Fruit fly (Drosophila melanogaster) whole organism, embryonic: ENCODE results near the gene CG32373.

Experiments
- Bgb ChIP-seq: fragments of 200-800 bp; sonication (Bioruptor generic); IDR thresholded peaks from 2 replicates; pipeline ENCODE4 v1.3.6; 2022; ENCODE audit warnings: missing biosample characterization, missing genetic modification characterization; ENCODE audit not compliant: partially characterized antibody
- C15 ChIP-seq: fragments of 200-800 bp; sonication (Bioruptor generic); IDR thresholded peaks from 3 replicates; pipeline ENCODE4 v1.3.6; 2022; ENCODE audit warnings: missing biosample characterization, missing genetic modification characterization
- CG10366 ChIP-seq: fragments of 200-800 bp; sonication (Bioruptor generic); IDR thresholded peaks from 2 replicates; pipeline ENCODE4 v1.3.6; 2022; ENCODE audit warnings: missing biosample characterization, missing genetic modification characterization
- CG10462 ChIP-seq: fragments of 200-800 bp; sonication (Bioruptor generic); optimal IDR thresholded peaks from 2 replicates; lab custom pipeline; 2016; ENCODE audit warnings: missing biosample characterization, missing genetic modification characterization
- CG11085 ChIP-seq: fragments of 200-800 bp; sonication (Bioruptor generic); IDR thresholded peaks from 2 replicates; pipeline ENCODE4 v1.3.6; 2022; ENCODE audit warnings: missing biosample characterization, missing genetic modification characterization
- CG12391 ChIP-seq: fragments of 200-800 bp; sonication (Bioruptor generic); optimal IDR thresholded peaks from 3 replicates; lab custom pipeline; 2018; ENCODE audit warnings: missing biosample characterization, mild to moderate bottlenecking, missing genetic modification characterization, moderate library complexity
- CG13894 ChIP-seq: fragments of 200-800 bp; sonication (Bioruptor generic); optimal IDR thresholded peaks from 3 replicates; lab custom pipeline; 2018; ENCODE audit warnings: missing biosample characterization, mild to moderate bottlenecking, missing genetic modification characterization, moderate library complexity
- CG15011 ChIP-seq: fragments of 200-800 bp; sonication (Bioruptor generic); optimal IDR thresholded peaks from 3 replicates; lab custom pipeline; 2018; ENCODE audit warnings: missing biosample characterization, mild to moderate bottlenecking, missing genetic modification characterization
- CG18599 ChIP-seq: fragments of 200-800 bp; sonication (Bioruptor generic); optimal IDR thresholded peaks from 3 replicates; lab custom pipeline; 2017; ENCODE audit warnings: missing biosample characterization, missing genetic modification characterization, mild to moderate bottlenecking, moderate library complexity, missing genetic modification reagents
- CG2129 ChIP-seq: fragments of 200-800 bp; sonication (Bioruptor generic); IDR thresholded peaks from 2 replicates; pipeline ENCODE4 v1.3.6; 2022; ENCODE audit warnings: missing biosample characterization, missing genetic modification characterization; ENCODE audit not compliant: partially characterized antibody
- CG2889 ChIP-seq: fragments of 200-800 bp; sonication (Bioruptor generic); IDR thresholded peaks from 3 replicates; pipeline ENCODE4 v1.3.6; 2022; ENCODE audit warnings: missing biosample characterization, missing genetic modification characterization
- CG3163 ChIP-seq: fragments of 200-800 bp; sonication (Bioruptor generic); optimal IDR thresholded peaks from 3 replicates; lab custom pipeline; 2016; ENCODE audit warnings: missing biosample characterization, missing genetic modification characterization
- CG3281 ChIP-seq: fragments of 200-800 bp; sonication (Bioruptor generic); optimal IDR thresholded peaks from 3 replicates; lab custom pipeline; 2017; ENCODE audit warnings: missing biosample characterization, mild to moderate bottlenecking, missing genetic modification characterization
- CG4404 ChIP-seq: fragments of 200-800 bp; sonication (Bioruptor generic); IDR thresholded peaks from 2 replicates; pipeline ENCODE4 v1.3.6; 2022; ENCODE audit warnings: missing biosample characterization, missing genetic modification characterization
- CG6683 ChIP-seq: fragments of 200-800 bp; sonication (Bioruptor generic); optimal IDR thresholded peaks from 2 replicates; lab custom pipeline; 2017; ENCODE audit warnings: missing biosample characterization, mild to moderate bottlenecking, missing genetic modification characterization, missing genetic modification reagents
- CG7987 ChIP-seq: fragments of 200-800 bp; sonication (Bioruptor generic); optimal IDR thresholded peaks from 2 replicates; lab custom pipeline; 2018; ENCODE audit warnings: missing biosample characterization, mild to moderate bottlenecking, missing genetic modification characterization, moderate library complexity
- CG9609 ChIP-seq: fragments of 200-800 bp; sonication (Bioruptor generic); optimal IDR thresholded peaks from 3 replicates; lab custom pipeline; 2016; ENCODE audit warnings: missing biosample characterization, missing genetic modification characterization
- CkIIα-i1 ChIP-seq: fragments of 200-800 bp; sonication (Bioruptor generic); IDR thresholded peaks from 2 replicates; pipeline ENCODE4 v1.3.6; 2022; ENCODE audit warnings: missing biosample characterization, missing genetic modification characterization
- D19A ChIP-seq: fragments of 200-800 bp; optimal IDR thresholded peaks from 3 replicates; lab custom pipeline; 2019; ENCODE audit warnings: missing biosample characterization, mild to moderate bottlenecking, missing genetic modification characterization, moderate library complexity
- ERR ChIP-seq: fragments of 200-800 bp; sonication (Bioruptor generic); optimal IDR thresholded peaks from 2 replicates; lab custom pipeline; 2016; ENCODE audit warnings: missing biosample characterization, missing genetic modification characterization
- GATAe ChIP-seq: fragments of 200-800 bp; sonication (Bioruptor generic); conservative IDR thresholded peaks from 2 replicates; pipeline ENCODE4 v1.3.6; 2022; ENCODE audit warnings: missing biosample characterization, missing genetic modification characterization
- HLH3B ChIP-seq: fragments of 200-800 bp; sonication (Bioruptor generic); IDR thresholded peaks from 2 replicates; pipeline ENCODE4 v1.3.6; 2022; ENCODE audit warnings: missing biosample characterization, missing genetic modification characterization
- Hmr ChIP-seq: fragments of 200-800 bp; sonication (Bioruptor generic); optimal IDR thresholded peaks from 3 replicates; lab custom pipeline; 2017; ENCODE audit warnings: mild to moderate bottlenecking, missing biosample characterization, missing genetic modification reagents, missing genetic modification characterization
- Hr39 ChIP-seq: fragments of >200 bp; optimal IDR thresholded peaks from 2 replicates; lab custom pipeline; 2017
- Myb ChIP-seq: fragments of 200-800 bp; sonication (Bioruptor generic); optimal IDR thresholded peaks from 2 replicates; lab custom pipeline; 2016; ENCODE audit warnings: missing biosample characterization, missing genetic modification characterization
- NFAT ChIP-seq: fragments of 200-800 bp; sonication (Bioruptor generic); IDR thresholded peaks from 2 replicates; pipeline ENCODE4 v1.3.6; 2022; ENCODE audit warnings: missing biosample characterization, missing genetic modification characterization
- Rfx ChIP-seq: fragments of 200-800 bp; sonication (Bioruptor generic); IDR thresholded peaks from 2 replicates; pipeline ENCODE4 v1.3.6; 2022; ENCODE audit warnings: missing biosample characterization, missing genetic modification characterization
- Sry-β ChIP-seq: fragments of 200-800 bp; sonication (Bioruptor generic); optimal IDR thresholded peaks from 2 replicates; lab custom pipeline; 2018; ENCODE audit warnings: missing biosample characterization, mild to moderate bottlenecking, missing genetic modification characterization, moderate library complexity
- TFAM ChIP-seq: fragments of 200-800 bp; sonication (Bioruptor generic); optimal IDR thresholded peaks from 2 replicates; lab custom pipeline; 2017; ENCODE audit warnings: missing biosample characterization, missing genetic modification characterization, inconsistent platforms
- Trl ChIP-seq, 3 experiments: fragments of >200 bp in 2 of 3; fragments of 200-800 bp in 1 of 3; sonication (Bioruptor generic) in 1 of 3; optimal IDR thresholded peaks; 2 replicates in 1 of 3; 3 replicates in 2 of 3; lab custom pipeline; 2016 to 2017; ENCODE audit warnings: missing biosample characterization in 1 of 3, missing genetic modification characterization in 1 of 3
- bowl ChIP-seq: fragments of 200-800 bp; sonication (Bioruptor generic); IDR thresholded peaks from 2 replicates; pipeline ENCODE4 v1.3.6; 2022; ENCODE audit warnings: missing biosample characterization, missing genetic modification characterization
- cad ChIP-seq: fragments of >200 bp; optimal IDR thresholded peaks from 2 replicates; lab custom pipeline; 2017; ENCODE audit warnings: missing biosample characterization, missing genetic modification characterization
- chinmo ChIP-seq: fragments of 200-800 bp; sonication (Bioruptor generic); IDR thresholded peaks from 4 replicates; pipeline ENCODE4 v1.3.6; 2022; ENCODE audit warnings: missing biosample characterization, missing genetic modification characterization; ENCODE audit not compliant: partially characterized antibody
- ems ChIP-seq: fragments of 200-800 bp; sonication (Bioruptor generic); optimal IDR thresholded peaks from 3 replicates; lab custom pipeline; 2016; ENCODE audit warnings: missing biosample characterization, missing genetic modification characterization
- ewg ChIP-seq: fragments of 200-800 bp; sonication (Bioruptor generic); optimal IDR thresholded peaks from 3 replicates; lab custom pipeline; 2017; ENCODE audit warnings: mild to moderate bottlenecking, missing biosample characterization, missing genetic modification reagents, missing genetic modification characterization
- ftz-f1 ChIP-seq: fragments of 200-800 bp; sonication (Bioruptor generic); optimal IDR thresholded peaks from 2 replicates; lab custom pipeline; 2016; ENCODE audit warnings: missing biosample characterization, missing genetic modification characterization
- lmd ChIP-seq: fragments of 200-800 bp; sonication (Bioruptor generic); IDR thresholded peaks from 2 replicates; pipeline ENCODE4 v1.3.6; 2022; ENCODE audit warnings: missing biosample characterization, missing genetic modification characterization
- ranshi ChIP-seq: fragments of 200-800 bp; sonication (Bioruptor generic); IDR thresholded peaks from 2 replicates; pipeline ENCODE4 v1.3.6; 2022; ENCODE audit warnings: missing biosample characterization, missing genetic modification characterization
- rib ChIP-seq: fragments of 200-800 bp; sonication (Bioruptor generic); IDR thresholded peaks from 2 replicates; pipeline ENCODE4 v1.3.6; 2022; ENCODE audit warnings: missing biosample characterization, missing genetic modification characterization
- sd ChIP-seq: fragments of 200-800 bp; sonication (Bioruptor generic); optimal IDR thresholded peaks from 3 replicates; lab custom pipeline; 2018; ENCODE audit warnings: missing biosample characterization, mild to moderate bottlenecking, missing genetic modification characterization, moderate library complexity
- sim ChIP-seq: fragments of 200-800 bp; sonication (Bioruptor generic); IDR thresholded peaks from 2 replicates; pipeline ENCODE4 v1.3.6; 2022; ENCODE audit warnings: missing biosample characterization, missing genetic modification characterization
- sqz ChIP-seq: fragments of 200-800 bp; sonication (Bioruptor generic); optimal IDR thresholded peaks from 3 replicates; lab custom pipeline; 2018; ENCODE audit warnings: missing biosample characterization, mild to moderate bottlenecking, missing genetic modification characterization
- ssp ChIP-seq: fragments of 200-800 bp; sonication (Bioruptor generic); IDR thresholded peaks from 2 replicates; pipeline ENCODE4 v1.3.6; 2022; ENCODE audit warnings: missing biosample characterization, missing genetic modification characterization
- tap ChIP-seq: fragments of 200-800 bp; optimal IDR thresholded peaks from 3 replicates; lab custom pipeline; 2019; ENCODE audit warnings: missing biosample characterization, mild to moderate bottlenecking, missing genetic modification characterization, moderate library complexity
- unc-4 ChIP-seq: fragments of 200-800 bp; sonication (Bioruptor generic); IDR thresholded peaks from 2 replicates; pipeline ENCODE4 v1.3.6; 2022; ENCODE audit warnings: missing biosample characterization, missing genetic modification characterization; ENCODE audit not compliant: partially characterized antibody
- yki ChIP-seq: fragments of >200 bp; optimal IDR thresholded peaks from 3 replicates; lab custom pipeline; 2018
- zfh2 ChIP-seq: fragments of 200-800 bp; sonication (Bioruptor generic); optimal IDR thresholded peaks from 2 replicates; lab custom pipeline; 2016; ENCODE audit warnings: missing biosample characterization, missing genetic modification characterization

The CG32373 gene

dm6 chr3L:7741953-7742352 is 91.6 kb downstream of the CG32373 start (continued):
- TF ChIP-seq CG13894 (peak; percentile 84), sd (tag; lab: Kevin White, UChicago) (peak; percentile 37), CG12391 (no peak), ftz-f1 (no peak), ems (GFP tag; lab: Kevin White, UChicago) (no peak), CG2129 (GFP tag; lab: Robert Waterston, UW) (no peak), cad (GFP tag; lab: Kevin White, UChicago) (no peak), ssp (GFP tag; lab: Robert Waterston, UW) (no peak), CG18599 (no peak), Myb (GFP tag; lab: Kevin White, UChicago) (no peak), CG2889 (GFP tag; lab: Robert Waterston, UW) (no peak), lmd (GFP tag; lab: Robert Waterston, UW) (no peak), HLH3B (no peak), GATAe (GFP tag; lab: Robert Waterston, UW) (no peak), CG4404 (GFP tag; lab: Robert Waterston, UW) (no peak), chinmo (GFP tag; lab: Robert Waterston, UW) (0 out of 4 replicates have a peak, but pooled peaks have one; percentile 54), C15 (GFP tag; lab: Robert Waterston, UW) (no peak), Hr39 (no peak)
- TF ChIP-seq, all 482 proteins: peak for 11

- TF ChIP-seq Sry-β, result no peak
- peak; percentile 65 for TF ChIP-seq CG3163 (GFP tag; lab: Kevin White, UChicago)
- 0 out of 4 replicates have a peak, but pooled peaks have one; percentile 6 for TF ChIP-seq chinmo (GFP tag; lab: Robert Waterston, UW)
- no peak for TF ChIP-seq CG7987 (GFP tag; lab: Kevin White, UChicago)
- no peak for TF ChIP-seq zfh2 (GFP tag; lab: Kevin White, UChicago)
- no peak for TF ChIP-seq Rfx (GFP tag; lab: Robert Waterston, UW)
- TF ChIP-seq Bgb, result no peak
- TF ChIP-seq CG3281 (GFP tag; lab: Kevin White, UChicago), result no peak
- TF ChIP-seq CG10366, result no peak
- no peak for TF ChIP-seq NFAT (GFP tag; lab: Robert Waterston, UW)
- no peak for TF ChIP-seq rib (GFP tag; lab: Robert Waterston, UW)
- no peak for TF ChIP-seq CG15011 (GFP tag; lab: Kevin White, UChicago)
- TF ChIP-seq CG6683, result no peak
- no peak for TF ChIP-seq bowl (GFP tag; lab: Robert Waterston, UW)
- no peak for TF ChIP-seq Hmr (GFP tag; lab: Kevin White, UChicago)
- TF ChIP-seq yki (lab: Kevin White, UChicago), result no peak
- no peak for TF ChIP-seq sim (GFP tag; lab: Robert Waterston, UW)
- no peak for TF ChIP-seq ERR (GFP tag; lab: Kevin White, UChicago)
- no peak for TF ChIP-seq ranshi
- TF ChIP-seq CG10462 (GFP tag; lab: Kevin White, UChicago), result no peak
- no peak for TF ChIP-seq TFAM (GFP tag; lab: Kevin White, UChicago)
- TF ChIP-seq ewg (GFP tag; lab: Kevin White, UChicago), result no peak
- TF ChIP-seq tap (tag; lab: Kevin White, UChicago), result no peak
- no peak for TF ChIP-seq D19A (tag; lab: Kevin White, UChicago)
- TF ChIP-seq cad (GFP tag; lab: Kevin White, UChicago), result no peak
- TF ChIP-seq unc-4 (GFP tag; lab: Robert Waterston, UW), result no peak
- no peak for TF ChIP-seq CG11085
- peak in 1 of 2 experiments; percentile 1 for TF ChIP-seq Trl (optimal IDR thresholded peaks at IDR 0.05; lab: Kevin White, UChicago)
- TF ChIP-seq Trl (GFP tag; optimal IDR thresholded peaks at IDR 0.05; lab: Kevin White, UChicago), result no peak
- TF ChIP-seq sqz (GFP tag; lab: Kevin White, UChicago), result peak; percentile 45
- TF ChIP-seq CkIIα-i1 (GFP tag; lab: Robert Waterston, UW), result no peak
- TF ChIP-seq CG9609, result no peak
Observed at dm6 chr3L:7742941-7743340, 92.6 kb downstream of the CG32373 start, which contains the start of gene Snmp2. Gene Snmp2, minus strand, starts transcription at chr3L:7743041.
